In the genomic region with DNA sequence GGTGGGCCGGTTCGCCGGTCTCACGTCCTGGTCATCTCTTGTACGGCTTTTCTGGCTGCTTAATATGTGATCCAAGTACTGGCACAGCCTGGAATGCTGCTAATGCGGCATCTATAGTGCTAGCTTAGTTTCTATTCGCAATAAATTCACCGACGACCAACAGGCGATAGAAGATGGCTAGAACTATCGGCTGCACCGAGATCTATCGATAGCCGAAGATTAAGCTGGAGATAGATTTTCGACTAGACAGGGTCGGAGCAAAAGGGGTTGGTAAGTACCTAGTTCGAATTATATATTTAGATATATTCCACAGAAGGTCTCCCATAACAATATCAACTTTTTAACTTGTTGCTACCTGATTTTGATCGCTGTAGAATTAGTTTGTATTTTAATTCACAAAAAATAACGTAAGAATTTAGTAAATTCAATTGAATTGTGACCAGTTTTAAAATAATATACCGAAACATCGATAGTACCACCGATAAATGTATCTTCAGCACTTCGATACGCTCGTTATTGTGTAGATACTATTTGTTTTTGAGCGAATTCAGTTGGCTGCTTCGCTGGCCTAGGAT, we compare ENCODE assay signal across 6 fruit fly cellular contexts.
TF ChIP-seq lines count a peak whose summit lies in the region.

A gene (minus strand): TSS at position 185 of the 575 bp plus-strand sequence.
A gene (plus strand): TSS at position 499 of the 575 bp plus-strand sequence.

- TF ChIP-seq CTCF in S2 (optimal IDR thresholded peaks at IDR 0.05; lab: Kevin White, UChicago) = peak; percentile 27 to 47
- TF ChIP-seq CTCF in whole organism, embryonic (GFP tag; optimal IDR thresholded peaks at IDR 0.05; lab: Kevin White, UChicago) = peak; percentile 63

TF ChIP-seq in whole organism, adult, 20 proteins besides CTCF, POLR2A, EP300 and RAD21 (continues in another document):
- TF ChIP-seq tj (GFP tag; optimal IDR thresholded peaks at IDR 0.05; lab: Kevin White, UChicago) = peak; percentile 52
- peak; percentile 62 for TF ChIP-seq CG7045 (GFP tag; optimal IDR thresholded peaks at IDR 0.05; lab: Kevin White, UChicago)
- peak; percentile 65 for TF ChIP-seq CG11617 (GFP tag; optimal IDR thresholded peaks at IDR 0.05; lab: Kevin White, UChicago)
- TF ChIP-seq CG5204 (GFP tag; optimal IDR thresholded peaks at IDR 0.05; lab: Kevin White, UChicago) = no peak
- TF ChIP-seq Crg-1 (GFP tag; optimal IDR thresholded peaks at IDR 0.05; lab: Kevin White, UChicago) = peak; percentile 67
- no peak for TF ChIP-seq cic (GFP tag; optimal IDR thresholded peaks at IDR 0.05; lab: Kevin White, UChicago)
- TF ChIP-seq cnc (optimal IDR thresholded peaks at IDR 0.05; lab: Kevin White, UChicago) = no peak
- TF ChIP-seq CG33017 (tag; optimal IDR thresholded peaks at IDR 0.05; lab: Kevin White, UChicago) = peak; percentile 53
- TF ChIP-seq CG1620 (GFP tag; optimal IDR thresholded peaks at IDR 0.05; lab: Kevin White, UChicago) = peak; percentile 61
- no peak for TF ChIP-seq toe (GFP tag; optimal IDR thresholded peaks at IDR 0.05; lab: Kevin White, UChicago)
- no peak for TF ChIP-seq ovo (GFP tag; optimal IDR thresholded peaks at IDR 0.05; lab: Kevin White, UChicago)
- peak; percentile 63 for TF ChIP-seq pad (GFP tag; optimal IDR thresholded peaks at IDR 0.05; lab: Kevin White, UChicago)
- TF ChIP-seq Hr96 (GFP tag; optimal IDR thresholded peaks at IDR 0.05; lab: Kevin White, UChicago) = peak; percentile 79
- TF ChIP-seq CG7101 (tag; optimal IDR thresholded peaks at IDR 0.05; lab: Kevin White, UChicago) = peak; percentile 70
- TF ChIP-seq bab1 (GFP tag; optimal IDR thresholded peaks at IDR 0.05; lab: Kevin White, UChicago) = peak; percentile 70
- peak; percentile 61 for TF ChIP-seq Mnt (GFP tag; optimal IDR thresholded peaks at IDR 0.05; lab: Kevin White, UChicago)

TF ChIP-seq in whole organism, embryonic, 481 proteins besides CTCF, POLR2A, EP300 and RAD21 (continues in another document):
- TF ChIP-seq peb (GFP tag; IDR thresholded peaks at IDR 0.05; lab: Robert Waterston, UW) (0 out of 2 replicates have a peak, but pooled peaks have one; percentile 13), grau (tag; optimal IDR thresholded peaks at IDR 0.05; lab: Kevin White, UChicago) (peak; percentile 71), toy (GFP tag; IDR thresholded peaks at IDR 0.05; lab: Robert Waterston, UW) (no peak), chn (GFP tag; optimal IDR thresholded peaks at IDR 0.05; lab: Kevin White, UChicago) (peak; percentile 68), Oaz (GFP tag; IDR thresholded peaks at IDR 0.05; lab: Robert Waterston, UW) (no peak), Lim3 (GFP tag; IDR thresholded peaks at IDR 0.05; lab: Robert Waterston, UW) (no peak), caup (GFP tag; optimal IDR thresholded peaks at IDR 0.05; lab: Kevin White, UChicago; ENCODE audit: severe bottlenecking) (peak; percentile 40), CG15479 (GFP tag; optimal IDR thresholded peaks at IDR 0.05; lab: Kevin White, UChicago) (no peak), Ada2b (GFP tag; IDR thresholded peaks at IDR 0.05; lab: Robert Waterston, UW) (peak; percentile 40; the same call in 1 of the 2 replicates), Deaf1 (tag; optimal IDR thresholded peaks at IDR 0.05; lab: Kevin White, UChicago) (peak; percentile 59), CG30403 (GFP tag; optimal IDR thresholded peaks at IDR 0.05; lab: Kevin White, UChicago) (peak; percentile 82), CG8944 (GFP tag; optimal IDR thresholded peaks at IDR 0.05; lab: Kevin White, UChicago) (peak; percentile 58), ranshi (GFP tag; IDR thresholded peaks at IDR 0.05; lab: Robert Waterston, UW) (peak; percentile 69; the same call in 1 of the 2 replicates), gfzf (GFP tag; optimal IDR thresholded peaks at IDR 0.05; lab: Kevin White, UChicago) (peak; percentile 15), Bteb2 (GFP tag; optimal IDR thresholded peaks at IDR 0.05; lab: Kevin White, UChicago) (peak; percentile 59), emc (GFP tag; optimal IDR thresholded peaks at IDR 0.05; lab: Kevin White, UChicago) (peak; percentile 3)

TF ChIP-seq in whole organism, prepupa, 60 proteins besides CTCF, POLR2A, EP300 and RAD21 (continues in another document):
- TF ChIP-seq Eip78C (GFP tag; lab: Kevin White, UChicago) = peak; percentile 71
- TF ChIP-seq CG4318 (GFP tag; optimal IDR thresholded peaks at IDR 0.05; lab: Kevin White, UChicago) = no peak
- TF ChIP-seq esn (GFP tag; optimal IDR thresholded peaks at IDR 0.05; lab: Kevin White, UChicago) = peak; percentile 79
- no peak for TF ChIP-seq Blimp-1 (GFP tag; optimal IDR thresholded peaks at IDR 0.05; lab: Kevin White, UChicago)
- peak; percentile 55 for TF ChIP-seq CG6792 (GFP tag; optimal IDR thresholded peaks at IDR 0.05; lab: Kevin White, UChicago)
- peak; percentile 74 for TF ChIP-seq CG31627 (GFP tag; optimal IDR thresholded peaks at IDR 0.05; lab: Kevin White, UChicago)
- TF ChIP-seq ss (GFP tag; optimal IDR thresholded peaks at IDR 0.05; lab: Kevin White, UChicago) = no peak
- TF ChIP-seq CG15336 (GFP tag; IDR thresholded peaks at IDR 0.05; lab: Robert Waterston, UW) = no peak
- TF ChIP-seq CG8319 (GFP tag; optimal IDR thresholded peaks at IDR 0.05; lab: Kevin White, UChicago) = no peak
- TF ChIP-seq Eip75B (GFP tag; optimal IDR thresholded peaks at IDR 0.05; lab: Kevin White, UChicago) = peak; percentile 15
- TF ChIP-seq Ets96B (tag; optimal IDR thresholded peaks at IDR 0.05; lab: Kevin White, UChicago) = peak; percentile 51
- TF ChIP-seq fd59A (GFP tag; optimal IDR thresholded peaks at IDR 0.05; lab: Kevin White, UChicago) = no peak
- TF ChIP-seq acj6 (GFP tag; optimal IDR thresholded peaks at IDR 0.05; lab: Kevin White, UChicago) = peak; percentile 67
- peak; percentile 55 for TF ChIP-seq CG32006 (GFP tag; optimal IDR thresholded peaks at IDR 0.05; lab: Kevin White, UChicago)
- TF ChIP-seq Hr38 (GFP tag; optimal IDR thresholded peaks at IDR 0.05; lab: Kevin White, UChicago) = no peak
- peak; percentile 60; the same call in 1 of the 3 replicates for TF ChIP-seq CG6163 (GFP tag; IDR thresholded peaks at IDR 0.05; lab: Robert Waterston, UW)
- peak; percentile 76 for TF ChIP-seq Hr4 (GFP tag; optimal IDR thresholded peaks at IDR 0.05; lab: Kevin White, UChicago)
- peak; percentile 67 for TF ChIP-seq CG3032 (tag; optimal IDR thresholded peaks at IDR 0.05; lab: Kevin White, UChicago)

TF ChIP-seq in whole organism, pupa, 21 proteins besides CTCF, POLR2A, EP300 and RAD21:
- TF ChIP-seq CG32121 (GFP tag; IDR thresholded peaks at IDR 0.05; lab: Robert Waterston, UW) = peak; percentile 59; the same call in 1 of the 2 replicates
- no peak for TF ChIP-seq CG12605 (GFP tag; IDR thresholded peaks at IDR 0.05; lab: Robert Waterston, UW)
- TF ChIP-seq CG15710 (tag; optimal IDR thresholded peaks at IDR 0.05; lab: Kevin White, UChicago) = peak; percentile 56
- no peak for TF ChIP-seq rn (GFP tag; IDR thresholded peaks at IDR 0.05; lab: Robert Waterston, UW)
- peak; percentile 70 for TF ChIP-seq CG8159 (tag; optimal IDR thresholded peaks at IDR 0.05; lab: Kevin White, UChicago)
- no peak for TF ChIP-seq CG14655 (GFP tag; optimal IDR thresholded peaks at IDR 0.05; lab: Kevin White, UChicago)
- no peak for TF ChIP-seq CG13204 (GFP tag; optimal IDR thresholded peaks at IDR 0.05; lab: Kevin White, UChicago)
- TF ChIP-seq fd96Ca (GFP tag; IDR thresholded peaks at IDR 0.05; lab: Robert Waterston, UW) = peak; percentile 56; the same call in 2 of the 3 replicates
- TF ChIP-seq CG9948 (tag; optimal IDR thresholded peaks at IDR 0.05; lab: Kevin White, UChicago) = peak; percentile 36
- peak; percentile 58; the same call in 1 of the 3 replicates for TF ChIP-seq CG4496 (GFP tag; IDR thresholded peaks at IDR 0.05; lab: Robert Waterston, UW)
- peak; percentile 35 for TF ChIP-seq CG17806 (tag; optimal IDR thresholded peaks at IDR 0.05; lab: Kevin White, UChicago)
- TF ChIP-seq Ets98B (GFP tag; IDR thresholded peaks at IDR 0.05; lab: Robert Waterston, UW) = no peak; the same call in 1 of the 2 replicates
- peak; percentile 46 for TF ChIP-seq Snoo (tag; optimal IDR thresholded peaks at IDR 0.05; lab: Kevin White, UChicago)
- peak; percentile 44 for TF ChIP-seq CG8301 (tag; optimal IDR thresholded peaks at IDR 0.05; lab: Kevin White, UChicago)
- TF ChIP-seq EcR (GFP tag; optimal IDR thresholded peaks at IDR 0.05; lab: Kevin White, UChicago) = no peak
TF ChIP-seq in whole organism, pupa: peak in this region for 9.

TF ChIP-seq in whole organism, wandering third instar larva, 38 proteins besides CTCF, POLR2A, EP300 and RAD21 (continues in another document):
- TF ChIP-seq sv (GFP tag; optimal IDR thresholded peaks at IDR 0.05; lab: Kevin White, UChicago) (peak; percentile 57), tai (GFP tag; optimal IDR thresholded peaks at IDR 0.05; lab: Kevin White, UChicago) (no peak), fru (GFP tag; optimal IDR thresholded peaks at IDR 0.05; lab: Kevin White, UChicago) (peak; percentile 73), woc (GFP tag; optimal IDR thresholded peaks at IDR 0.05; lab: Kevin White, UChicago) (peak; percentile 88), rgr (GFP tag; optimal IDR thresholded peaks at IDR 0.05; lab: Kevin White, UChicago) (peak; percentile 75), pan (optimal IDR thresholded peaks at IDR 0.05; lab: Kevin White, UChicago) (no peak), HLH106 (tag; optimal IDR thresholded peaks at IDR 0.05; lab: Kevin White, UChicago) (peak; percentile 66), dmrt93B (GFP tag; optimal IDR thresholded peaks at IDR 0.05; lab: Kevin White, UChicago) (no peak), Myc (optimal IDR thresholded peaks at IDR 0.05; lab: Kevin White, UChicago) (peak; percentile 25), Hnf4 (GFP tag; optimal IDR thresholded peaks at IDR 0.05; lab: Kevin White, UChicago) (peak; percentile 77), Jra (GFP tag; optimal IDR thresholded peaks at IDR 0.05; lab: Kevin White, UChicago) (peak; percentile 60), h (GFP tag; optimal IDR thresholded peaks at IDR 0.05; lab: Kevin White, UChicago) (peak; percentile 82), br (GFP tag; optimal IDR thresholded peaks at IDR 0.05; lab: Kevin White, UChicago) (peak; percentile 67), sage (GFP tag; optimal IDR thresholded peaks at IDR 0.05; lab: Kevin White, UChicago) (no peak), CrebA (GFP tag; optimal IDR thresholded peaks at IDR 0.05; lab: Kevin White, UChicago; ENCODE audit: borderline replicate concordance) (no peak), Abd-B (GFP tag; optimal IDR thresholded peaks at IDR 0.05; lab: Kevin White, UChicago) (no peak), Hr78 (GFP tag; optimal IDR thresholded peaks at IDR 0.05; lab: Kevin White, UChicago) (no peak), Mio (GFP tag; optimal IDR thresholded peaks at IDR 0.05; lab: Kevin White, UChicago) (no peak), ey (GFP tag; optimal IDR thresholded peaks at IDR 0.05; lab: Kevin White, UChicago) (peak; percentile 72), lola (GFP tag; optimal IDR thresholded peaks at IDR 0.05; lab: Kevin White, UChicago) (no peak), dsf (GFP tag; optimal IDR thresholded peaks at IDR 0.05; lab: Kevin White, UChicago; ENCODE audit: borderline replicate concordance) (peak; percentile 31), N (GFP tag; optimal IDR thresholded peaks at IDR 0.05; lab: Kevin White, UChicago) (no peak), dl (GFP tag; optimal IDR thresholded peaks at IDR 0.05; lab: Kevin White, UChicago; ENCODE audit: insufficient read depth in 1 of 2, partially characterized antibody in 2 of 2) (no peak)
